Fruit fly (Drosophila melanogaster) whole organism, embryonic: ENCODE measurements around the gene Nab2.

ENCODE experiments used
- CG17568 ChIP-seq: fragments of 200-800 bp; sonication (Bioruptor generic); optimal IDR thresholded peaks from 2 replicates; lab custom pipeline; 2018; ENCODE audit warnings: missing biosample characterization, mild to moderate bottlenecking, missing genetic modification characterization, moderate library complexity
- CG8478 ChIP-seq: fragments of >200 bp; optimal IDR thresholded peaks from 2 replicates; lab custom pipeline; 2018
- Hr51 ChIP-seq, 2 experiments: fragments of 200-800 bp; sonication (Bioruptor generic); optimal IDR thresholded peaks; 2 replicates in 1 of 2; 3 replicates in 1 of 2; lab custom pipeline; 2016 to 2018; ENCODE audit warnings: missing biosample characterization in 2 of 2, missing genetic modification characterization in 2 of 2, mild to moderate bottlenecking in 1 of 2, moderate library complexity in 1 of 2
- exex ChIP-seq: fragments of 200-800 bp; sonication (Bioruptor generic); optimal IDR thresholded peaks from 4 replicates; lab custom pipeline; 2018; ENCODE audit warnings: missing biosample characterization, mild to moderate bottlenecking, missing genetic modification characterization, moderate library complexity

dm6 chr3R:24367120-24367519 is 48.9 kb upstream of the Nab2 start, which contains the start of gene CG42811:
- TF ChIP-seq CG17568 (GFP tag; lab: Kevin White, UChicago) (no peak), CG8478 (lab: Kevin White, UChicago) (no peak), Hr51 (GFP tag; optimal IDR thresholded peaks at IDR 0.05; lab: Kevin White, UChicago) (no peak), exex (no peak)
